Fruit fly (Drosophila melanogaster) whole organism, embryonic: ENCODE measurements around the gene SPARC.
A peak's percentile ranks its signal among the peaks of the same experiment; 100 is the strongest.

Experiments
- ATbp ChIP-seq: fragments of 200-800 bp; sonication (Bioruptor generic); optimal IDR thresholded peaks from 2 replicates; lab custom pipeline; 2017; ENCODE audit warnings: missing biosample characterization, mild to moderate bottlenecking, missing genetic modification characterization, missing genetic modification reagents
- CG10959 ChIP-seq: fragments of 200-800 bp; sonication (Bioruptor generic); IDR thresholded peaks from 2 replicates; pipeline ENCODE4 v1.3.6; 2022; ENCODE audit warnings: missing biosample characterization, missing genetic modification characterization
- CG12391 ChIP-seq: fragments of 200-800 bp; sonication (Bioruptor generic); optimal IDR thresholded peaks from 3 replicates; lab custom pipeline; 2018; ENCODE audit warnings: missing biosample characterization, mild to moderate bottlenecking, missing genetic modification characterization, moderate library complexity
- CG13123 ChIP-seq: fragments of 200-800 bp; sonication (Bioruptor generic); optimal IDR thresholded peaks from 2 replicates; lab custom pipeline; 2016; ENCODE audit warnings: missing biosample characterization, missing genetic modification characterization
- CG13287 ChIP-seq: fragments of 200-800 bp; sonication (Bioruptor generic); IDR thresholded peaks from 2 replicates; pipeline ENCODE4 v1.3.6; 2022; ENCODE audit warnings: missing biosample characterization, missing genetic modification characterization; ENCODE audit not compliant: partially characterized antibody
- CG14441 ChIP-seq: fragments of 200-800 bp; sonication (Bioruptor generic); IDR thresholded peaks from 2 replicates; pipeline ENCODE4 v1.3.6; 2022; ENCODE audit warnings: missing biosample characterization, missing genetic modification characterization
- CG14710 ChIP-seq: fragments of 200-800 bp; sonication (Bioruptor generic); optimal IDR thresholded peaks from 3 replicates; lab custom pipeline; 2019; ENCODE audit warnings: missing biosample characterization, mild to moderate bottlenecking, missing genetic modification characterization, moderate library complexity
- CG16863 ChIP-seq: fragments of 200-800 bp; sonication (Bioruptor generic); optimal IDR thresholded peaks from 3 replicates; lab custom pipeline; 2016; ENCODE audit warnings: missing biosample characterization, missing genetic modification characterization
- CG17912 ChIP-seq: fragments of 200-800 bp; sonication (Bioruptor generic); optimal IDR thresholded peaks from 2 replicates; lab custom pipeline; 2018; ENCODE audit warnings: missing biosample characterization, mild to moderate bottlenecking, missing genetic modification characterization
- CG18764 ChIP-seq: fragments of 200-800 bp; sonication (Bioruptor generic); optimal IDR thresholded peaks from 3 replicates; lab custom pipeline; 2016; ENCODE audit warnings: missing biosample characterization, missing genetic modification characterization
- CG2889 ChIP-seq: fragments of 200-800 bp; sonication (Bioruptor generic); IDR thresholded peaks from 3 replicates; pipeline ENCODE4 v1.3.6; 2022; ENCODE audit warnings: missing biosample characterization, missing genetic modification characterization
- CG34376 ChIP-seq: fragments of 200-800 bp; sonication (Bioruptor generic); optimal IDR thresholded peaks from 2 replicates; lab custom pipeline; 2018; ENCODE audit warnings: missing biosample characterization, mild to moderate bottlenecking, missing genetic modification characterization
- CG3995 ChIP-seq: fragments of 200-800 bp; sonication (Bioruptor generic); optimal IDR thresholded peaks from 3 replicates; lab custom pipeline; 2016; ENCODE audit warnings: missing biosample characterization, missing genetic modification characterization
- CG4360 ChIP-seq: fragments of 200-800 bp; sonication (Bioruptor generic); IDR thresholded peaks from 2 replicates; pipeline ENCODE4 v1.3.6; 2022; ENCODE audit warnings: missing biosample characterization, missing genetic modification characterization
- CG6689 ChIP-seq: fragments of 200-800 bp; sonication (Bioruptor generic); IDR thresholded peaks from 2 replicates; pipeline ENCODE4 v1.3.6; 2022; ENCODE audit warnings: missing biosample characterization, missing genetic modification characterization
- CG6854 ChIP-seq: fragments of 200-800 bp; sonication (Bioruptor generic); optimal IDR thresholded peaks from 3 replicates; lab custom pipeline; 2017; ENCODE audit warnings: missing biosample characterization, mild to moderate bottlenecking, missing genetic modification characterization
- CG7745 ChIP-seq: fragments of 200-800 bp; sonication (Bioruptor generic); optimal IDR thresholded peaks from 2 replicates; lab custom pipeline; 2018; ENCODE audit warnings: missing biosample characterization, mild to moderate bottlenecking, missing genetic modification characterization, moderate library complexity
- CG8359 ChIP-seq: fragments of 200-800 bp; sonication (Bioruptor generic); optimal IDR thresholded peaks from 2 replicates; lab custom pipeline; 2017; ENCODE audit warnings: missing biosample characterization, mild to moderate bottlenecking, missing genetic modification characterization, borderline replicate concordance
- CG8765 ChIP-seq: fragments of 200-800 bp; sonication (Bioruptor generic); IDR thresholded peaks from 2 replicates; pipeline ENCODE4 v1.3.6; 2022; ENCODE audit warnings: missing biosample characterization, missing genetic modification characterization
- CG8924 ChIP-seq: fragments of 200-800 bp; optimal IDR thresholded peaks from 3 replicates; lab custom pipeline; 2019; ENCODE audit warnings: missing biosample characterization, mild to moderate bottlenecking, missing genetic modification characterization, moderate library complexity
- CG9437 ChIP-seq: fragments of 200-800 bp; sonication (Bioruptor generic); optimal IDR thresholded peaks from 2 replicates; lab custom pipeline; 2018; ENCODE audit warnings: missing biosample characterization, mild to moderate bottlenecking, missing genetic modification characterization
- CG9876 ChIP-seq: fragments of 200-800 bp; sonication (Bioruptor generic); optimal IDR thresholded peaks from 2 replicates; lab custom pipeline; 2016; ENCODE audit warnings: missing biosample characterization, missing genetic modification characterization
- Dad ChIP-seq: fragments of 200-800 bp; sonication (Bioruptor generic); optimal IDR thresholded peaks from 3 replicates; lab custom pipeline; 2016; ENCODE audit warnings: missing biosample characterization, missing genetic modification characterization
- Dfd ChIP-seq, 2 experiments: fragments of >200 bp; optimal IDR thresholded peaks; 2 replicates each; lab custom pipeline; 2017; ENCODE audit warnings: missing biosample characterization in 2 of 2, missing genetic modification characterization in 2 of 2
- Ets97D ChIP-seq: fragments of 200-800 bp; sonication (Bioruptor generic); optimal IDR thresholded peaks from 3 replicates; lab custom pipeline; 2016; ENCODE audit warnings: missing biosample characterization, missing genetic modification characterization
- Gsc ChIP-seq: fragments of 200-800 bp; sonication (Bioruptor generic); IDR thresholded peaks from 2 replicates; pipeline ENCODE4 v1.3.6; 2022; ENCODE audit warnings: missing biosample characterization, missing genetic modification characterization
- HLH3B ChIP-seq: fragments of 200-800 bp; sonication (Bioruptor generic); IDR thresholded peaks from 2 replicates; pipeline ENCODE4 v1.3.6; 2022; ENCODE audit warnings: missing biosample characterization, missing genetic modification characterization
- Hr78 ChIP-seq, 2 experiments: fragments of 200-800 bp in 1 of 2; fragments of >200 bp in 1 of 2; sonication (Bioruptor generic) in 1 of 2; optimal IDR thresholded peaks; 2 replicates each; lab custom pipeline; 2017 to 2019; ENCODE audit warnings: missing biosample characterization in 2 of 2, missing genetic modification characterization in 2 of 2, mild to moderate bottlenecking in 1 of 2, moderate library complexity in 1 of 2
- Mrtf ChIP-seq: fragments of 200-800 bp; sonication (Bioruptor generic); IDR thresholded peaks from 3 replicates; pipeline ENCODE4 v1.3.6; 2022; ENCODE audit warnings: missing biosample characterization, missing genetic modification characterization
- Neu2 ChIP-seq: fragments of 200-800 bp; sonication (Bioruptor generic); optimal IDR thresholded peaks from 3 replicates; lab custom pipeline; 2016; ENCODE audit warnings: missing biosample characterization, missing genetic modification characterization, borderline replicate concordance
- Oaz ChIP-seq: fragments of 200-800 bp; sonication (Bioruptor generic); IDR thresholded peaks from 2 replicates; pipeline ENCODE4 v1.3.6; 2022; ENCODE audit warnings: missing biosample characterization, missing genetic modification characterization
- Oli ChIP-seq: fragments of 200-800 bp; sonication (Bioruptor generic); optimal IDR thresholded peaks from 2 replicates; lab custom pipeline; 2018; ENCODE audit warnings: missing biosample characterization, mild to moderate bottlenecking, missing genetic modification characterization, moderate library complexity
- Poxn ChIP-seq: fragments of 200-800 bp; sonication (Bioruptor generic); IDR thresholded peaks from 2 replicates; pipeline ENCODE4 v1.3.6; 2022; ENCODE audit warnings: missing biosample characterization, missing genetic modification characterization
- al ChIP-seq: fragments of 200-800 bp; sonication (Bioruptor generic); IDR thresholded peaks from 2 replicates; pipeline ENCODE4 v1.3.6; 2022; ENCODE audit warnings: missing biosample characterization, missing genetic modification characterization
- amos ChIP-seq: fragments of 200-800 bp; sonication (Bioruptor generic); IDR thresholded peaks from 2 replicates; pipeline ENCODE4 v1.3.6; 2022; ENCODE audit warnings: missing biosample characterization, missing genetic modification characterization; ENCODE audit not compliant: partially characterized antibody
- bcd ChIP-seq: fragments of 200-800 bp; sonication (Bioruptor generic); optimal IDR thresholded peaks from 2 replicates; lab custom pipeline; 2017; ENCODE audit warnings: missing biosample characterization, mild to moderate bottlenecking, missing genetic modification characterization
- br ChIP-seq: fragments of >200 bp; optimal IDR thresholded peaks from 2 replicates; lab custom pipeline; 2017
- cg ChIP-seq: fragments of 200-800 bp; sonication (Bioruptor generic); optimal IDR thresholded peaks from 3 replicates; lab custom pipeline; 2019; ENCODE audit warnings: missing biosample characterization, mild to moderate bottlenecking, missing genetic modification characterization, moderate library complexity
- gfzf ChIP-seq: fragments of 200-800 bp; sonication (Bioruptor generic); optimal IDR thresholded peaks from 2 replicates; lab custom pipeline; 2016; ENCODE audit warnings: missing biosample characterization, mild to moderate bottlenecking, missing genetic modification characterization, moderate library complexity
- h ChIP-seq: fragments of >200 bp; optimal IDR thresholded peaks from 2 replicates; lab custom pipeline; 2017
- kay ChIP-seq: fragments of 200-800 bp; sonication (Bioruptor generic); optimal IDR thresholded peaks from 2 replicates; lab custom pipeline; 2016; ENCODE audit warnings: missing biosample characterization, missing genetic modification characterization
- ken ChIP-seq: fragments of 200-800 bp; sonication (Bioruptor generic); IDR thresholded peaks from 3 replicates; pipeline ENCODE4 v1.3.6; 2022; ENCODE audit warnings: missing biosample characterization, missing genetic modification characterization
- lab ChIP-seq: fragments of 200-800 bp; sonication (Bioruptor generic); optimal IDR thresholded peaks from 3 replicates; lab custom pipeline; 2017; ENCODE audit warnings: missing biosample characterization, missing genetic modification characterization, mild to moderate bottlenecking, moderate library complexity, missing genetic modification reagents
- onecut ChIP-seq: fragments of 200-800 bp; sonication (Bioruptor generic); IDR thresholded peaks from 2 replicates; pipeline ENCODE4 v1.3.6; 2022; ENCODE audit warnings: missing biosample characterization, missing genetic modification characterization
- psq ChIP-seq: fragments of 200-800 bp; sonication (Bioruptor generic); optimal IDR thresholded peaks from 2 replicates; lab custom pipeline; 2017; ENCODE audit warnings: missing biosample characterization, missing genetic modification characterization
- pum ChIP-seq: fragments of 200-800 bp; sonication (Bioruptor generic); optimal IDR thresholded peaks from 2 replicates; lab custom pipeline; 2016; ENCODE audit warnings: missing biosample characterization, missing genetic modification characterization
- schlank ChIP-seq: fragments of 200-800 bp; sonication (Bioruptor generic); optimal IDR thresholded peaks from 2 replicates; lab custom pipeline; 2018; ENCODE audit warnings: missing biosample characterization, mild to moderate bottlenecking, missing genetic modification characterization
- sisA ChIP-seq: fragments of 200-800 bp; sonication (Bioruptor generic); IDR thresholded peaks from 2 replicates; pipeline ENCODE4 v1.3.6; 2022; ENCODE audit warnings: missing biosample characterization, missing genetic modification characterization
- sob ChIP-seq: fragments of 200-800 bp; sonication (Bioruptor generic); IDR thresholded peaks from 2 replicates; pipeline ENCODE4 v1.3.6; 2022; ENCODE audit warnings: missing biosample characterization, missing genetic modification characterization
- toy ChIP-seq: fragments of 200-800 bp; sonication (Bioruptor generic); IDR thresholded peaks from 2 replicates; pipeline ENCODE4 v1.3.6; 2022; ENCODE audit warnings: missing biosample characterization, missing genetic modification characterization
- unc-4 ChIP-seq: fragments of 200-800 bp; sonication (Bioruptor generic); IDR thresholded peaks from 2 replicates; pipeline ENCODE4 v1.3.6; 2022; ENCODE audit warnings: missing biosample characterization, missing genetic modification characterization; ENCODE audit not compliant: partially characterized antibody
- zf30C ChIP-seq: fragments of 200-800 bp; sonication (Bioruptor generic); optimal IDR thresholded peaks from 3 replicates; lab custom pipeline; 2018; ENCODE audit warnings: missing biosample characterization, mild to moderate bottlenecking, missing genetic modification characterization

The SPARC gene

DNA sequence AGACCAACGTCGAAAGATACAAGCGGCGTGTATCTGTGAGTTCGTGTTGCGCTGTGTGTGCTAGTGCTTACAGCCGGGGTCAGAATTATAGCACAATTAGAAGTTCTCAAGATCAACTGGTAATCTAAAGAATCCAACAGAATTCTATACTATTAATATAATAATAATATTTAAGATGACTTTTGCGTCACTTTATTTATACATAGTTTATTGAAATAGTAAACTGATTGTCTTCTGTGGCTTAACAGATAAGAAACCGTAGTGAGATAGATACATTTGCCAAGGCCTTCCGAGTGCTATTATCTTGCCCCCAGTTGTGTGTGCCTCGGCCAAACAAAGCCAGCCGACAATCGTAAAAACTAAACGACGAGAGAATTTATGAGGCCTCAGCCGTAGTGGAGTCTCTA is 14.5 kb upstream of the SPARC start (continued):
- no peak for TF ChIP-seq CG17912
- no peak for TF ChIP-seq CG4360
- no peak for TF ChIP-seq CG34376 (GFP tag; lab: Kevin White, UChicago)
- TF ChIP-seq h (lab: Kevin White, UChicago): no peak
- TF ChIP-seq CG13123 (GFP tag; lab: Kevin White, UChicago): no peak
- TF ChIP-seq sob: peak; percentile 42
- peak; percentile 57 for TF ChIP-seq onecut
- TF ChIP-seq kay: no peak
- 0 out of 3 replicates have a peak, but pooled peaks have one; percentile 32 for TF ChIP-seq CG2889 (GFP tag; lab: Robert Waterston, UW)
- TF ChIP-seq CG8765: peak; percentile 74
- TF ChIP-seq CG13287 (GFP tag; lab: Robert Waterston, UW): no peak
- TF ChIP-seq CG8359 (GFP tag; lab: Kevin White, UChicago): peak; percentile 72
- TF ChIP-seq psq (GFP tag; lab: Kevin White, UChicago): no peak
- TF ChIP-seq Oli (tag; lab: Kevin White, UChicago): peak; percentile 76
- TF ChIP-seq CG18764 (GFP tag; lab: Kevin White, UChicago): peak; percentile 48
- 0 out of 2 replicates have a peak, but pooled peaks have one; percentile 24 for TF ChIP-seq sisA (GFP tag; lab: Robert Waterston, UW)
- peak; percentile 68 for TF ChIP-seq HLH3B (GFP tag; lab: Robert Waterston, UW)
- TF ChIP-seq toy (GFP tag; lab: Robert Waterston, UW): no peak
- TF ChIP-seq Hr78 (GFP tag; optimal IDR thresholded peaks at IDR 0.05; lab: Kevin White, UChicago): peak in 1 of 2 experiments; percentile 46
- TF ChIP-seq pum (GFP tag; lab: Kevin White, UChicago): no peak
- no peak for TF ChIP-seq unc-4 (GFP tag; lab: Robert Waterston, UW)
- TF ChIP-seq CG6689 (GFP tag; lab: Robert Waterston, UW): peak; percentile 70; the same call in 1 of the 2 replicates
- no peak for TF ChIP-seq CG3995 (GFP tag; lab: Kevin White, UChicago)
- peak; percentile 27 for TF ChIP-seq Ets97D (GFP tag; lab: Kevin White, UChicago)
- 0 out of 3 replicates have a peak, but pooled peaks have one; percentile 17 for TF ChIP-seq Mrtf (GFP tag; lab: Robert Waterston, UW)
- no peak for TF ChIP-seq Poxn
- TF ChIP-seq CG9876 (GFP tag; lab: Kevin White, UChicago): no peak
- peak; percentile 82 for TF ChIP-seq CG12391 (tag; lab: Kevin White, UChicago)
- no peak; the same call in 1 of the 2 replicates for TF ChIP-seq al (GFP tag; lab: Robert Waterston, UW)
- TF ChIP-seq CG10959 (GFP tag; lab: Robert Waterston, UW): peak; percentile 72
- TF ChIP-seq CG7745 (tag; lab: Kevin White, UChicago): peak; percentile 60
- peak; percentile 69 for TF ChIP-seq lab
- no peak for TF ChIP-seq amos (GFP tag; lab: Robert Waterston, UW)
- no peak for TF ChIP-seq Neu2 (GFP tag; lab: Kevin White, UChicago)
- TF ChIP-seq zf30C (GFP tag; lab: Kevin White, UChicago): no peak
- no peak for TF ChIP-seq Gsc
- peak; percentile 58 for TF ChIP-seq CG9437 (GFP tag; lab: Kevin White, UChicago)
- TF ChIP-seq CG16863 (GFP tag; lab: Kevin White, UChicago): no peak
- peak; percentile 23 for TF ChIP-seq CG6854 (GFP tag; lab: Kevin White, UChicago)
- no peak for TF ChIP-seq br (lab: Kevin White, UChicago)
- peak; percentile 43 for TF ChIP-seq CG14441 (GFP tag; lab: Robert Waterston, UW)
- peak; percentile 84 for TF ChIP-seq CG14710
- peak; percentile 70 for TF ChIP-seq ATbp (GFP tag; lab: Kevin White, UChicago)
- no peak for TF ChIP-seq Dfd (GFP tag; optimal IDR thresholded peaks at IDR 0.05; lab: Kevin White, UChicago)
- peak; percentile 26 for TF ChIP-seq cg (GFP tag; lab: Kevin White, UChicago)
- TF ChIP-seq Dad: no peak
- peak; percentile 43 for TF ChIP-seq bcd (GFP tag; lab: Kevin White, UChicago)
- no peak; the same call in 1 of the 2 replicates for TF ChIP-seq Oaz (GFP tag; lab: Robert Waterston, UW)
- TF ChIP-seq CG8924 (tag; lab: Kevin White, UChicago): peak; percentile 87
- TF ChIP-seq schlank (tag; lab: Kevin White, UChicago): no peak
- TF ChIP-seq gfzf (GFP tag; lab: Kevin White, UChicago): no peak
- no peak for TF ChIP-seq ken (GFP tag; lab: Robert Waterston, UW)
